Fruit fly (Drosophila melanogaster): ENCODE measurements around the gene mora.
A peak's percentile ranks its signal among the peaks of the same experiment; 100 is the strongest.

The mora gene

dm6 chr3R:24229870-24230422 is 43.8 kb downstream of the mora start, which contains the start of gene Spase22-23:
Gene Spase22-23 (minus strand): TSS chr3R:24230035.
- TF ChIP-seq psq (optimal IDR thresholded peaks at IDR 0.05) (no peak), Myc (optimal IDR thresholded peaks at IDR 0.05) (no peak), Sin3A (optimal IDR thresholded peaks at IDR 0.05) (no peak), insv (optimal IDR thresholded peaks at IDR 0.05) (no peak), ttk (optimal IDR thresholded peaks at IDR 0.05) (no peak), h (optimal IDR thresholded peaks at IDR 0.05) (no peak)

DNA sequence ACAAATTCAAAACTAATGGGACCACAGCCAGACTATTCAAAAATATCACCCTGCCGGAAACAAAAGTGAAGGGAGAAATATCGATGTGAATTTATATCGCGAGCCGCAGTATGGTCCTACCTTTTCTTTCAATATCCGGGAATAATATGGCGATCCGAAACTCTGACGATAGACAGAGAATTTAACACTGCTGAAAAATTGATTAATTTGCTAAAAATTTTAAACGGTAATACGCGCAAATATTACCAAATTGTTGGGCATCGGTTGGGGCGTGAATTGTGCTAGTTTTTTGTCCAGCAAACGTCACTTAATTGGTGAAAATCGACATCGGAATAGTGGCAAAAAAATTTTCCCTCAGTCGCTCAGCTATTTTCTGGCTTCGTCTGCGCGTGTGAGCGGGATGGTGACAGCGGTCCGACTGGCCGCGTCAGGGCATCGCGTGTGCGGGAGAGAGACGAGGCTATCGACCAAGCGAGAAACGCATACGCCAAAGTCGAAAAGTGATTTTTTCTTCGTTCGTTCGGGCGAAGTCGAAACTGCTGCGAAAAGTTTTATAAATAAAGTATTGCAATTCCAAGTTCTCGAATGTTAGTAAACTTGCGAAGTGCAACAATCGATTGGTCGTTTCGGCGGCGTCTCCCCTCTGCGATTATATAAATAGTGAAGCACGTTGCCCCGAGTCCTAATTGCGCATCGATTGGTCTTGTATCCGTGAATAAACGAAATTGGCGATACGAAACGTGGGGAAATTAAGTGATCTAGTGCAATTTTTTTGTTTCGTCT is 44.5 kb downstream of the mora start, which contains the start of gene mask:
Gene mask (plus strand): TSS at position 140 of the 783 bp plus-strand sequence.
- TF ChIP-seq insv (optimal IDR thresholded peaks at IDR 0.05) (no peak), Sin3A (optimal IDR thresholded peaks at IDR 0.05) (no peak), h (optimal IDR thresholded peaks at IDR 0.05) (no peak), Myc (optimal IDR thresholded peaks at IDR 0.05) (no peak), psq (optimal IDR thresholded peaks at IDR 0.05) (no peak), ttk (optimal IDR thresholded peaks at IDR 0.05) (no peak)

- TF ChIP-seq Myc (optimal IDR thresholded peaks at IDR 0.05) (no peak), psq (optimal IDR thresholded peaks at IDR 0.05) (peak; percentile 62)
These were observed 45.0 kb downstream of the mora start for dm6 chr3R:24231206-24231502.

DNA sequence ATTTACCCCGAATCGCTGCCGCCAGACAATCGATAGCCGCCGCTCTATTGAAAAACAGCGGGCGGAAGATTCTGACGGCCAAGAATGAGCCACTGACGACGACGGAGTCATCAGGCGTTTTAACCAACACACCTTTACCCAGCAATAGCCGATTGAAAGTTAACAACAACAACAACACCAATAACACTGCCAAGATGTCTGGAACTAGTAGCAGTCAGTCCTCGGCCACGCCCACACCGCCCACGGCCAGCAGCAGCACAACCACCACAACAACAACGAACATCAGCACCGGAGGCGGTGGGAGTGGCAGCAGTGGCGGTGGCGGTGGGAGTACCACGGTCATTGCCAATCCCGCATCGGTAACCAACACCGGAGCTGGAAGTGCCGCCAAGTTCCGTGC is 45.8 kb downstream of the mora start:
- TF ChIP-seq ttk (optimal IDR thresholded peaks at IDR 0.05) (peak; percentile 90), h (optimal IDR thresholded peaks at IDR 0.05) (no peak)

DNA sequence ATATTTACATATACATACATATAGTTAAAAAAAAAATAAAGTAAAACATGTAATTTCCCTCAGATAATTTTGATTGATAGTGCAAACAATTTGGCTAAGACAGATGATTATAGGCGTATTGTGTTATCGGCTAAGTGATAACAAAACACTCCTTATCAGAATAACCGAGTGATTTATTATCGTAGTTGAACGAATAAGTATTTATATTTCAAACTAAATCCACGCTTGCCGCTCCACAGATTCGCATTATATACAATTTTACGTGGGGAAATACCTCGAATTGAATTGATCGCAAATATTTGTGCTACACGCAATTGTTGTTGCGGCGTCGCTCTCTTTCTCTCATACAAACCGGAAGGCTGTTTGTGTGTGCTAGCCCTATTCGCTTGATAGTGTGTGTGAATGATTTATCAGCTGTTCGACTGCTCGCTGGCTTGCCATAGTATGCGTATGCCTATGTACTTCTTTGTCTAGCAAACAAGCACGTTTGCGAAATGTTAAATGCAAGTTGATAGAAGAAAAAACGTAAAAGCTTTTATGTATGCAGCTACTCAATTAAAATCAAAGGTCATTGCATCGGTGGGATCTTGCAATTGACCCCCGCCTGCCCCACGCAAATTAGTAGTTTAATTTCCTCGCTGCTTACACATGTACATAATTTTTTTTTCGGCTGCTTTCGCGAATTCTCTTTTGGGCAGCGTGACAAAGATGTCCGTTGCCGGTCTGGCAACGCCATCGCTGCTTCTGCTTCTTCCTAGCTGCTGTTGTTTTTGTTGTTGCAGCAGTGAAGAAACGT is 47.4 kb downstream of the mora start:
- no peak for TF ChIP-seq h (optimal IDR thresholded peaks at IDR 0.05)
- TF ChIP-seq ttk (optimal IDR thresholded peaks at IDR 0.05), result no peak
- TF ChIP-seq Sin3A (optimal IDR thresholded peaks at IDR 0.05), result no peak
- TF ChIP-seq insv (optimal IDR thresholded peaks at IDR 0.05), result no peak
- no peak for TF ChIP-seq psq (optimal IDR thresholded peaks at IDR 0.05)
- no peak for TF ChIP-seq Myc (optimal IDR thresholded peaks at IDR 0.05)

dm6 chr3R:24234162-24234529 is 48.0 kb downstream of the mora start:
- TF ChIP-seq Myc (optimal IDR thresholded peaks at IDR 0.05) (no peak), psq (optimal IDR thresholded peaks at IDR 0.05) (peak; percentile 53)

- TF ChIP-seq ttk (optimal IDR thresholded peaks at IDR 0.05), result no peak
- no peak for TF ChIP-seq Sin3A (optimal IDR thresholded peaks at IDR 0.05)
- no peak for TF ChIP-seq insv (optimal IDR thresholded peaks at IDR 0.05)
- no peak for TF ChIP-seq psq (optimal IDR thresholded peaks at IDR 0.05)
- TF ChIP-seq Myc (optimal IDR thresholded peaks at IDR 0.05), result no peak
- no peak for TF ChIP-seq h (optimal IDR thresholded peaks at IDR 0.05)
These were observed 48.6 kb downstream of the mora start for dm6 chr3R:24234721-24235120.

Data from Kc167 (cell line).